Worm (Caenorhabditis elegans): Measurements from ENCODE around the gene srg-23.

ce11 chrII:3045875-3046274 is 50.1 kb downstream of the srg-23 start, which contains the start of gene sri-30:
- TF ChIP-seq elt-2 (tag; optimal IDR thresholded peaks at IDR 0.05) (no peak), daf-12 (tag; optimal IDR thresholded peaks at IDR 0.05) (no peak), ama-1 (optimal IDR thresholded peaks at IDR 0.05) (no peak), tbx-2 (tag; optimal IDR thresholded peaks at IDR 0.05) (no peak), zag-1 (tag; optimal IDR thresholded peaks at IDR 0.05) (no peak)

Data from whole organism, L3 larva.